Fruit fly (Drosophila melanogaster): ENCODE results near the gene CG4281.

Gene CG4281

dm6 chrX:2094072-2094761 lies 29.3 kb upstream of the CG4281 start, which contains the start of gene csw (continued):
- TF ChIP-seq NC2β (GFP tag; optimal IDR thresholded peaks at IDR 0.05) (peak; percentile 44), CG10654 (GFP tag; optimal IDR thresholded peaks at IDR 0.05) (no peak), HLHmδ (GFP tag; optimal IDR thresholded peaks at IDR 0.05) (no peak), dmrt11E (tag; optimal IDR thresholded peaks at IDR 0.05) (no peak), CG8359 (GFP tag; optimal IDR thresholded peaks at IDR 0.05; ENCODE audit: borderline replicate concordance) (no peak), bsh (GFP tag; optimal IDR thresholded peaks at IDR 0.05) (peak in 1 of 2 experiments; percentile 90), danr (GFP tag; IDR thresholded peaks at IDR 0.05) (no peak), unpg (GFP tag; optimal IDR thresholded peaks at IDR 0.05) (no peak), onecut (GFP tag; IDR thresholded peaks at IDR 0.05) (peak; percentile 94), lilli (GFP tag; optimal IDR thresholded peaks at IDR 0.05) (peak; percentile 64), CG15479 (GFP tag; optimal IDR thresholded peaks at IDR 0.05) (no peak), CHES-1-like (GFP tag; optimal IDR thresholded peaks at IDR 0.05) (peak; percentile 63), tgo (GFP tag; IDR thresholded peaks at IDR 0.05) (no peak), CG6791 (GFP tag; IDR thresholded peaks at IDR 0.05; ENCODE audit: partially characterized antibody) (0 out of 3 replicates have a peak, but pooled peaks have one; percentile 31), CG18476 (GFP tag; optimal IDR thresholded peaks at IDR 0.05) (peak; percentile 11), NK7.1 (GFP tag; optimal IDR thresholded peaks at IDR 0.05) (no peak), CG10462 (GFP tag; optimal IDR thresholded peaks at IDR 0.05) (no peak), sima (GFP tag; optimal IDR thresholded peaks at IDR 0.05) (no peak), CG10209 (GFP tag; optimal IDR thresholded peaks at IDR 0.05) (no peak), Hr39 (optimal IDR thresholded peaks at IDR 0.05) (no peak), CG12071 (GFP tag; optimal IDR thresholded peaks at IDR 0.05) (no peak), ATbp (GFP tag; optimal IDR thresholded peaks at IDR 0.05) (no peak), Dref (GFP tag; IDR thresholded peaks at IDR 0.05) (peak; percentile 54), NfI (GFP tag; optimal IDR thresholded peaks at IDR 0.05) (peak; percentile 41), cwo (GFP tag; optimal IDR thresholded peaks at IDR 0.05) (no peak), ems (GFP tag; optimal IDR thresholded peaks at IDR 0.05) (peak; percentile 34), CG10366 (GFP tag; IDR thresholded peaks at IDR 0.05) (peak; percentile 34), prd (optimal IDR thresholded peaks at IDR 0.05) (no peak), prd (GFP tag; IDR thresholded peaks at IDR 0.05) (peak; percentile 34; the same call in 1 of the 3 replicates), CG31224 (GFP tag; IDR thresholded peaks at IDR 0.05) (no peak), CG34376 (GFP tag; optimal IDR thresholded peaks at IDR 0.05) (peak; percentile 18), CG17385 (GFP tag; optimal IDR thresholded peaks at IDR 0.05) (no peak), CG10274 (GFP tag; optimal IDR thresholded peaks at IDR 0.05) (no peak), NC2α (GFP tag; optimal IDR thresholded peaks at IDR 0.05) (no peak), CG1603 (tag; optimal IDR thresholded peaks at IDR 0.05) (peak; percentile 86), CG3847 (GFP tag; IDR thresholded peaks at IDR 0.05) (peak; percentile 87), C15 (GFP tag; IDR thresholded peaks at IDR 0.05) (no peak), Chrac-16 (GFP tag; optimal IDR thresholded peaks at IDR 0.05) (peak; percentile 18), fu2 (GFP tag; optimal IDR thresholded peaks at IDR 0.05) (peak; percentile 41), ab (GFP tag; optimal IDR thresholded peaks at IDR 0.05) (no peak), Myb (GFP tag; optimal IDR thresholded peaks at IDR 0.05) (peak; percentile 100), CG13624 (GFP tag; optimal IDR thresholded peaks at IDR 0.05) (peak; percentile 49), hth (optimal IDR thresholded peaks at IDR 0.05) (no peak), Hand (GFP tag; optimal IDR thresholded peaks at IDR 0.05) (no peak), CG4282 (GFP tag; optimal IDR thresholded peaks at IDR 0.05) (peak; percentile 31), bcd (GFP tag; optimal IDR thresholded peaks at IDR 0.05) (peak; percentile 30), CG7372 (GFP tag; IDR thresholded peaks at IDR 0.05) (no peak), Fer2 (tag; optimal IDR thresholded peaks at IDR 0.05) (no peak), caup (GFP tag; optimal IDR thresholded peaks at IDR 0.05; ENCODE audit: severe bottlenecking) (peak; percentile 22), Scr (GFP tag; IDR thresholded peaks at IDR 0.05; ENCODE audit: partially characterized antibody) (no peak)
